Fruit fly (Drosophila melanogaster) whole organism, embryonic: Measurements from ENCODE around the gene siz.

Experiments used
- Abd-B ChIP-seq: fragments of 200-800 bp; sonication (Bioruptor generic); optimal IDR thresholded peaks from 2 replicates; lab custom pipeline; 2018; ENCODE audit warnings: missing biosample characterization, mild to moderate bottlenecking, missing genetic modification characterization, moderate library complexity
- Awh ChIP-seq: fragments of 200-800 bp; sonication (Bioruptor generic); IDR thresholded peaks from 2 replicates; pipeline ENCODE4, ENCODE4 v1.3.6; 2022; ENCODE audit warnings: missing biosample characterization, missing genetic modification characterization
- Bteb2 ChIP-seq: fragments of 200-800 bp; sonication (Bioruptor generic); optimal IDR thresholded peaks from 2 replicates; lab custom pipeline; 2016; ENCODE audit warnings: missing biosample characterization, missing genetic modification characterization
- CG10209 ChIP-seq: fragments of 200-800 bp; sonication (Bioruptor generic); optimal IDR thresholded peaks from 3 replicates; lab custom pipeline; 2017; ENCODE audit warnings: missing biosample characterization, mild to moderate bottlenecking, missing genetic modification characterization, missing genetic modification reagents
- CG10366 ChIP-seq: fragments of 200-800 bp; sonication (Bioruptor generic); IDR thresholded peaks from 2 replicates; pipeline ENCODE4 v1.3.6; 2022; ENCODE audit warnings: missing biosample characterization, missing genetic modification characterization
- CG12155 ChIP-seq: fragments of 200-800 bp; sonication (Bioruptor generic); optimal IDR thresholded peaks from 3 replicates; lab custom pipeline; 2016; ENCODE audit warnings: missing biosample characterization, missing genetic modification characterization
- CG13287 ChIP-seq: fragments of 200-800 bp; sonication (Bioruptor generic); IDR thresholded peaks from 2 replicates; pipeline ENCODE4 v1.3.6; 2022; ENCODE audit warnings: missing biosample characterization, missing genetic modification characterization; ENCODE audit not compliant: partially characterized antibody
- CG13296 ChIP-seq: fragments of 200-800 bp; sonication (Bioruptor generic); optimal IDR thresholded peaks from 3 replicates; lab custom pipeline; 2018; ENCODE audit warnings: missing biosample characterization, mild to moderate bottlenecking, missing genetic modification characterization
- CG13894 ChIP-seq: fragments of 200-800 bp; sonication (Bioruptor generic); optimal IDR thresholded peaks from 3 replicates; lab custom pipeline; 2018; ENCODE audit warnings: missing biosample characterization, mild to moderate bottlenecking, missing genetic modification characterization, moderate library complexity
- CG14965 ChIP-seq: fragments of 200-800 bp; sonication (Bioruptor generic); optimal IDR thresholded peaks from 2 replicates; lab custom pipeline; 2016; ENCODE audit warnings: missing biosample characterization, missing genetic modification characterization, borderline replicate concordance
- CG18764 ChIP-seq: fragments of 200-800 bp; sonication (Bioruptor generic); optimal IDR thresholded peaks from 3 replicates; lab custom pipeline; 2016; ENCODE audit warnings: missing biosample characterization, missing genetic modification characterization
- CG30403 ChIP-seq: fragments of 200-800 bp; sonication (Bioruptor generic); optimal IDR thresholded peaks from 3 replicates; lab custom pipeline; 2016; ENCODE audit warnings: missing biosample characterization, missing genetic modification characterization
- CG31365 ChIP-seq: fragments of 200-800 bp; sonication (Bioruptor generic); optimal IDR thresholded peaks from 2 replicates; lab custom pipeline; 2018; ENCODE audit warnings: missing biosample characterization, mild to moderate bottlenecking, missing genetic modification characterization
- CG3163 ChIP-seq: fragments of 200-800 bp; sonication (Bioruptor generic); optimal IDR thresholded peaks from 3 replicates; lab custom pipeline; 2016; ENCODE audit warnings: missing biosample characterization, missing genetic modification characterization
- CG34376 ChIP-seq: fragments of 200-800 bp; sonication (Bioruptor generic); optimal IDR thresholded peaks from 2 replicates; lab custom pipeline; 2018; ENCODE audit warnings: missing biosample characterization, mild to moderate bottlenecking, missing genetic modification characterization
- CG42726 ChIP-seq: fragments of 200-800 bp; sonication (Bioruptor generic); IDR thresholded peaks from 2 replicates; pipeline ENCODE4 v1.3.6; 2022; ENCODE audit warnings: missing biosample characterization, missing genetic modification characterization; ENCODE audit not compliant: partially characterized antibody
- CG6813 ChIP-seq: fragments of 200-800 bp; sonication (Bioruptor generic); optimal IDR thresholded peaks from 2 replicates; lab custom pipeline; 2017; ENCODE audit warnings: missing biosample characterization, missing genetic modification characterization, mild to moderate bottlenecking, moderate library complexity, missing genetic modification reagents
- CG9215 ChIP-seq: fragments of 200-800 bp; sonication (Bioruptor generic); IDR thresholded peaks from 2 replicates; pipeline ENCODE4 v1.3.6; 2022; ENCODE audit warnings: missing biosample characterization, missing genetic modification characterization
- D19A ChIP-seq: fragments of 200-800 bp; optimal IDR thresholded peaks from 3 replicates; lab custom pipeline; 2019; ENCODE audit warnings: missing biosample characterization, mild to moderate bottlenecking, missing genetic modification characterization, moderate library complexity
- Dll ChIP-seq: fragments of 200-800 bp; sonication (Bioruptor generic); IDR thresholded peaks from 4 replicates; pipeline ENCODE4 v1.3.6; 2022; ENCODE audit warnings: missing biosample characterization, missing genetic modification characterization; ENCODE audit not compliant: partially characterized antibody
- Eip74EF ChIP-seq, 2 experiments: fragments of 200-800 bp in 1 of 2; fragments of >200 bp in 1 of 2; sonication (Bioruptor generic) in 1 of 2; optimal IDR thresholded peaks; 2 replicates each; lab custom pipeline; 2017 to 2019; ENCODE audit warnings: missing biosample characterization in 2 of 2, missing genetic modification characterization in 2 of 2, mild to moderate bottlenecking in 1 of 2, moderate library complexity in 1 of 2
- Hey ChIP-seq: fragments of 200-800 bp; sonication (Bioruptor generic); optimal IDR thresholded peaks from 3 replicates; lab custom pipeline; 2018; ENCODE audit warnings: missing biosample characterization, mild to moderate bottlenecking, missing genetic modification characterization
- Hr39 ChIP-seq: fragments of >200 bp; optimal IDR thresholded peaks from 2 replicates; lab custom pipeline; 2017
- Mrtf ChIP-seq: fragments of 200-800 bp; sonication (Bioruptor generic); IDR thresholded peaks from 3 replicates; pipeline ENCODE4 v1.3.6; 2022; ENCODE audit warnings: missing biosample characterization, missing genetic modification characterization
- Vsx1 ChIP-seq: fragments of 200-800 bp; sonication (Bioruptor generic); optimal IDR thresholded peaks from 2 replicates; lab custom pipeline; 2017; ENCODE audit warnings: missing biosample characterization, mild to moderate bottlenecking, missing genetic modification characterization, missing genetic modification reagents
- YL-1 ChIP-seq: fragments of 200-800 bp; sonication (Bioruptor generic); optimal IDR thresholded peaks from 3 replicates; lab custom pipeline; 2017; ENCODE audit warnings: missing biosample characterization, mild to moderate bottlenecking, missing genetic modification characterization
- ara ChIP-seq: fragments of 200-800 bp; sonication (Bioruptor generic); IDR thresholded peaks from 2 replicates; pipeline ENCODE4 v1.3.6; 2022; ENCODE audit warnings: missing biosample characterization, missing genetic modification characterization
- ase ChIP-seq: fragments of 200-800 bp; sonication (Bioruptor generic); IDR thresholded peaks from 3 replicates; pipeline ENCODE4 v1.3.6; 2022; ENCODE audit warnings: missing biosample characterization, missing genetic modification characterization
- bcd ChIP-seq: fragments of 200-800 bp; sonication (Bioruptor generic); optimal IDR thresholded peaks from 2 replicates; lab custom pipeline; 2017; ENCODE audit warnings: missing biosample characterization, mild to moderate bottlenecking, missing genetic modification characterization
- grau ChIP-seq: fragments of 200-800 bp; optimal IDR thresholded peaks from 3 replicates; lab custom pipeline; 2019; ENCODE audit warnings: missing biosample characterization, mild to moderate bottlenecking, missing genetic modification characterization, moderate library complexity
- hb ChIP-seq: fragments of 200-800 bp; sonication (Bioruptor generic); IDR thresholded peaks from 3 replicates; pipeline ENCODE4 v1.3.6; 2022; ENCODE audit warnings: missing biosample characterization, missing genetic modification characterization; ENCODE audit not compliant: partially characterized antibody
- insv ChIP-seq, 2 experiments: fragments of 200-800 bp; sonication (Bioruptor generic); optimal IDR thresholded peaks; 3 replicates each; lab custom pipeline; 2016 to 2018; ENCODE audit warnings: missing biosample characterization in 2 of 2, missing genetic modification characterization in 2 of 2
- lilli ChIP-seq: fragments of 200-800 bp; sonication (Bioruptor generic); optimal IDR thresholded peaks from 3 replicates; lab custom pipeline; 2016; ENCODE audit warnings: missing biosample characterization, missing genetic modification characterization
- lmd ChIP-seq: fragments of 200-800 bp; sonication (Bioruptor generic); IDR thresholded peaks from 2 replicates; pipeline ENCODE4 v1.3.6; 2022; ENCODE audit warnings: missing biosample characterization, missing genetic modification characterization
- maf-S ChIP-seq: fragments of 200-800 bp; sonication (Bioruptor generic); optimal IDR thresholded peaks from 2 replicates; lab custom pipeline; 2016; ENCODE audit warnings: missing biosample characterization, missing genetic modification characterization
- nerfin-1 ChIP-seq: fragments of 200-800 bp; sonication (Bioruptor generic); optimal IDR thresholded peaks from 3 replicates; lab custom pipeline; 2019; ENCODE audit warnings: missing biosample characterization, mild to moderate bottlenecking, missing genetic modification characterization, moderate library complexity
- org-1 ChIP-seq: fragments of 200-800 bp; sonication (Bioruptor generic); optimal IDR thresholded peaks from 2 replicates; lab custom pipeline; 2017; ENCODE audit warnings: missing biosample characterization, missing genetic modification characterization
- pho ChIP-seq: fragments of 200-800 bp; sonication (Bioruptor generic); optimal IDR thresholded peaks from 2 replicates; lab custom pipeline; 2016; ENCODE audit warnings: missing biosample characterization, missing genetic modification characterization
- pzg ChIP-seq: fragments of 200-800 bp; sonication (Bioruptor generic); optimal IDR thresholded peaks from 3 replicates; lab custom pipeline; 2018; ENCODE audit warnings: missing biosample characterization, mild to moderate bottlenecking, missing genetic modification characterization, moderate library complexity
- schlank ChIP-seq: fragments of 200-800 bp; sonication (Bioruptor generic); optimal IDR thresholded peaks from 2 replicates; lab custom pipeline; 2018; ENCODE audit warnings: missing biosample characterization, mild to moderate bottlenecking, missing genetic modification characterization
- slp2 ChIP-seq: fragments of 200-800 bp; sonication (Bioruptor generic); optimal IDR thresholded peaks from 2 replicates; lab custom pipeline; 2016; ENCODE audit warnings: missing biosample characterization, missing genetic modification characterization
- tgo ChIP-seq: fragments of 200-800 bp; sonication (Bioruptor generic); IDR thresholded peaks from 3 replicates; pipeline ENCODE4 v1.3.6; 2022; ENCODE audit warnings: missing biosample characterization, missing genetic modification characterization
- tll ChIP-seq, 2 experiments: fragments of 200-800 bp in 1 of 2; fragments of >200 bp in 1 of 2; sonication (Bioruptor generic) in 1 of 2; optimal IDR thresholded peaks; 2 replicates each; lab custom pipeline; 2017 to 2019; ENCODE audit warnings: missing biosample characterization in 2 of 2, missing genetic modification characterization in 2 of 2, mild to moderate bottlenecking in 1 of 2, moderate library complexity in 1 of 2
- tx ChIP-seq: fragments of 200-800 bp; sonication (Bioruptor generic); optimal IDR thresholded peaks from 2 replicates; lab custom pipeline; 2016; ENCODE audit warnings: missing biosample characterization, missing genetic modification characterization
- vnd ChIP-seq: fragments of 200-800 bp; sonication (Bioruptor generic); IDR thresholded peaks from 3 replicates; pipeline ENCODE4 v1.3.6; 2022; ENCODE audit warnings: missing biosample characterization, missing genetic modification characterization; ENCODE audit not compliant: partially characterized antibody
- wdn ChIP-seq: fragments of 200-800 bp; sonication (Bioruptor generic); IDR thresholded peaks from 2 replicates; pipeline ENCODE4 v1.3.6; 2022; ENCODE audit warnings: missing biosample characterization, missing genetic modification characterization
- zen2 ChIP-seq: fragments of 200-800 bp; sonication (Bioruptor generic); IDR thresholded peaks from 3 replicates; pipeline ENCODE4 v1.3.6; 2022; ENCODE audit warnings: missing biosample characterization, missing genetic modification characterization; ENCODE audit not compliant: partially characterized antibody
- zf30C ChIP-seq: fragments of 200-800 bp; sonication (Bioruptor generic); optimal IDR thresholded peaks from 3 replicates; lab custom pipeline; 2018; ENCODE audit warnings: missing biosample characterization, mild to moderate bottlenecking, missing genetic modification characterization

The siz gene

dm6 chr3L:21027657-21028255, 6.6 kb upstream of the siz start, which contains the start of gene Pdss2 (continued):
- TF ChIP-seq CG10366 (GFP tag; lab: Robert Waterston, UW), result peak; percentile 80
- peak; percentile 78 for TF ChIP-seq ase (GFP tag; lab: Robert Waterston, UW)
- TF ChIP-seq CG30403 (GFP tag; lab: Kevin White, UChicago), result peak; percentile 88
- peak; percentile 75 for TF ChIP-seq CG13894 (tag; lab: Kevin White, UChicago)
- TF ChIP-seq CG14965, result no peak
- peak; percentile 74 for TF ChIP-seq CG13287 (GFP tag; lab: Robert Waterston, UW)
- peak; percentile 11 for TF ChIP-seq org-1 (GFP tag; lab: Kevin White, UChicago)
- peak; percentile 32 for TF ChIP-seq D19A (tag; lab: Kevin White, UChicago)
- peak; percentile 86 for TF ChIP-seq lilli (GFP tag; lab: Kevin White, UChicago)
- TF ChIP-seq Dll (GFP tag; lab: Robert Waterston, UW), result peak; percentile 78
- TF ChIP-seq tll (GFP tag; optimal IDR thresholded peaks at IDR 0.05; lab: Kevin White, UChicago), result no peak
- peak; percentile 70; the same call in 1 of the 2 replicates for TF ChIP-seq CG42726 (GFP tag; lab: Robert Waterston, UW)
- no peak; the same call in 2 of the 3 replicates for TF ChIP-seq Mrtf (GFP tag; lab: Robert Waterston, UW)
- TF ChIP-seq insv (GFP tag; optimal IDR thresholded peaks at IDR 0.05; lab: Kevin White, UChicago), result no peak
- peak; percentile 24 for TF ChIP-seq CG34376 (GFP tag; lab: Kevin White, UChicago)
- peak; percentile 70 for TF ChIP-seq maf-S
- peak; percentile 39; the same call in 1 of the 3 replicates for TF ChIP-seq zen2 (GFP tag; lab: Robert Waterston, UW)
- TF ChIP-seq Awh (GFP tag; lab: Robert Waterston, UW), result peak; percentile 66; the same call in 1 of the 2 replicates
- TF ChIP-seq pho (GFP tag; lab: Kevin White, UChicago), result peak; percentile 82
- peak; percentile 4 for TF ChIP-seq schlank (tag; lab: Kevin White, UChicago)
- peak; percentile 76 for TF ChIP-seq tgo (GFP tag; lab: Robert Waterston, UW)
- peak; percentile 56 for TF ChIP-seq vnd (GFP tag; lab: Robert Waterston, UW)
- TF ChIP-seq slp2 (GFP tag; lab: Kevin White, UChicago), result peak; percentile 37
- peak in 1 of 2 experiments; percentile 47 for TF ChIP-seq Eip74EF (GFP tag; optimal IDR thresholded peaks at IDR 0.05; lab: Kevin White, UChicago)
- TF ChIP-seq Abd-B (GFP tag; lab: Kevin White, UChicago), result peak; percentile 73
- TF ChIP-seq grau (tag; lab: Kevin White, UChicago), result peak; percentile 70
- TF ChIP-seq tx (GFP tag; lab: Kevin White, UChicago), result no peak
- TF ChIP-seq Hey (tag; lab: Kevin White, UChicago), result no peak
- TF ChIP-seq CG13296 (GFP tag; lab: Kevin White, UChicago), result peak; percentile 59
- TF ChIP-seq CG31365 (tag; lab: Kevin White, UChicago), result no peak
- TF ChIP-seq wdn (GFP tag; lab: Robert Waterston, UW), result peak; percentile 63; the same call in 1 of the 2 replicates
- TF ChIP-seq CG9215 (GFP tag; lab: Robert Waterston, UW), result peak; percentile 73
- peak; percentile 60 for TF ChIP-seq Bteb2 (GFP tag; lab: Kevin White, UChicago)
- TF ChIP-seq hb, result no peak
- TF ChIP-seq lmd (GFP tag; lab: Robert Waterston, UW), result peak; percentile 74
- peak; percentile 50 for TF ChIP-seq CG3163
- peak; percentile 73 for TF ChIP-seq CG12155
- peak; percentile 66 for TF ChIP-seq pzg (GFP tag; lab: Kevin White, UChicago)
- TF ChIP-seq Vsx1 (GFP tag; lab: Kevin White, UChicago), result peak; percentile 40
- TF ChIP-seq nerfin-1 (tag; lab: Kevin White, UChicago), result peak; percentile 94
- TF ChIP-seq Hr39 (lab: Kevin White, UChicago), result no peak
- TF ChIP-seq YL-1 (GFP tag; lab: Kevin White, UChicago), result peak; percentile 61
- no peak for TF ChIP-seq zf30C
- TF ChIP-seq CG10209 (GFP tag; lab: Kevin White, UChicago), result peak; percentile 74
- TF ChIP-seq bcd (GFP tag; lab: Kevin White, UChicago), result peak; percentile 62
- no peak for TF ChIP-seq CG6813 (GFP tag; lab: Kevin White, UChicago)
- TF ChIP-seq CG18764 (GFP tag; lab: Kevin White, UChicago), result peak; percentile 47
- TF ChIP-seq ara (GFP tag; lab: Robert Waterston, UW), result peak; percentile 48; the same call in 1 of the 2 replicates
